Worm (Caenorhabditis elegans): Measurements from ENCODE around the gene W02A2.8.
A peak's percentile ranks its signal among the peaks of the same experiment; 100 is the strongest.

The W02A2.8 gene

ce11 chrIV:13389237-13389636 is 30.8 kb upstream of the W02A2.8 start:
- TF ChIP-seq Y116A8C.19 (tag; optimal IDR thresholded peaks at IDR 0.05; ENCODE audit: borderline replicate concordance), result no peak
- TF ChIP-seq lin-35 (GFP tag; optimal IDR thresholded peaks at IDR 0.05), result no peak
- no peak for TF ChIP-seq nhr-90 (tag; optimal IDR thresholded peaks at IDR 0.05; ENCODE audit: poor library complexity)
- TF ChIP-seq xbp-1 (tag; optimal IDR thresholded peaks at IDR 0.05), result no peak
- no peak for TF ChIP-seq swsn-7 (tag; optimal IDR thresholded peaks at IDR 0.05)
- TF ChIP-seq hlh-4 (tag; optimal IDR thresholded peaks at IDR 0.05), result no peak
- no peak for TF ChIP-seq lir-3 (tag; optimal IDR thresholded peaks at IDR 0.05; ENCODE audit: poor library complexity)
- no peak for TF ChIP-seq unc-62 (GFP tag; optimal IDR thresholded peaks at IDR 0.05)
- no peak for TF ChIP-seq ceh-90 (tag; optimal IDR thresholded peaks at IDR 0.05)
- no peak for TF ChIP-seq hpl-2 (GFP tag; optimal IDR thresholded peaks at IDR 0.05)
- no peak for TF ChIP-seq aly-2 (tag; optimal IDR thresholded peaks at IDR 0.05)
- TF ChIP-seq nhr-76 (tag; optimal IDR thresholded peaks at IDR 0.05), result no peak
- TF ChIP-seq hlh-17 (GFP tag; optimal IDR thresholded peaks at IDR 0.05; ENCODE audit: borderline replicate concordance), result no peak

ce11 chrIV:13388779-13389178 is 30.4 kb upstream of the W02A2.8 start:
- TF ChIP-seq snu-23 (GFP tag; optimal IDR thresholded peaks at IDR 0.05) (peak; percentile 17), unc-98 (GFP tag; IDR thresholded peaks at IDR 0.05) (no peak), ceh-82 (tag; optimal IDR thresholded peaks at IDR 0.05) (no peak), zip-4 (GFP tag; optimal IDR thresholded peaks at IDR 0.05) (no peak), ama-1 (optimal IDR thresholded peaks at IDR 0.05) (no peak), Y116A8C.19 (tag; optimal IDR thresholded peaks at IDR 0.05; ENCODE audit: borderline replicate concordance) (no peak), nhr-85 (tag) (peak; percentile 65), aly-2 (tag; optimal IDR thresholded peaks at IDR 0.05) (peak; percentile 47), nhr-71 (tag; optimal IDR thresholded peaks at IDR 0.05) (peak; percentile 42), tbx-2 (tag; optimal IDR thresholded peaks at IDR 0.05) (peak; percentile 12), nhr-20 (tag; optimal IDR thresholded peaks at IDR 0.05) (peak; percentile 3), nhr-47 (tag; optimal IDR thresholded peaks at IDR 0.05) (peak; percentile 16), nhr-90 (tag; optimal IDR thresholded peaks at IDR 0.05; ENCODE audit: poor library complexity) (peak; percentile 30)

- TF ChIP-seq snpc-4 (tag; optimal IDR thresholded peaks at IDR 0.05) (no peak), pax-3 (tag; optimal IDR thresholded peaks at IDR 0.05) (no peak), sox-4 (tag; optimal IDR thresholded peaks at IDR 0.05) (no peak), vab-15 (tag; optimal IDR thresholded peaks at IDR 0.05) (no peak), grh-1 (GFP tag; IDR thresholded peaks at IDR 0.05) (no peak), efl-1 (optimal IDR thresholded peaks at IDR 0.05) (no peak), efl-1 (GFP tag; optimal IDR thresholded peaks at IDR 0.05 in 1 of 2) (no peak), lin-39 (tag; optimal IDR thresholded peaks at IDR 0.05) (no peak), nhr-84 (tag; optimal IDR thresholded peaks at IDR 0.05) (no peak), nhr-11 (tag; optimal IDR thresholded peaks at IDR 0.05) (no peak), nhr-77 (tag; optimal IDR thresholded peaks at IDR 0.05) (no peak), egl-27 (tag; optimal IDR thresholded peaks at IDR 0.05) (no peak), lin-35 (GFP tag; optimal IDR thresholded peaks at IDR 0.05) (no peak), unc-130 (tag; optimal IDR thresholded peaks at IDR 0.05) (no peak), mab-9 (GFP tag; IDR thresholded peaks at IDR 0.05) (no peak)
Observed at ce11 chrIV:13386903-13387302, 28.5 kb upstream of the W02A2.8 start, which contains the start of gene lsm-3. Gene lsm-3, plus strand, starts transcription at chrIV:13387203.

- TF ChIP-seq rnt-1 (tag; optimal IDR thresholded peaks at IDR 0.05) (peak; percentile 85), sptf-1 (tag; optimal IDR thresholded peaks at IDR 0.05) (no peak), F16B12.6 (tag; optimal IDR thresholded peaks at IDR 0.05) (peak; percentile 19), fos-1 (tag; optimal IDR thresholded peaks at IDR 0.05) (peak; percentile 67), Y116A8C.19 (tag; optimal IDR thresholded peaks at IDR 0.05; ENCODE audit: borderline replicate concordance) (no peak), unc-30 (tag; optimal IDR thresholded peaks at IDR 0.05) (no peak), nhr-237 (tag; optimal IDR thresholded peaks at IDR 0.05) (no peak), C34B4.2 (tag; optimal IDR thresholded peaks at IDR 0.05) (no peak), mdl-1 (tag; optimal IDR thresholded peaks at IDR 0.05) (peak in 1 of 2 experiments; percentile 69), pax-3 (tag; optimal IDR thresholded peaks at IDR 0.05) (peak; percentile 31), ztf-4 (tag; optimal IDR thresholded peaks at IDR 0.05) (no peak), elt-2 (tag; optimal IDR thresholded peaks at IDR 0.05) (peak; percentile 12), lin-35 (GFP tag; optimal IDR thresholded peaks at IDR 0.05) (peak; percentile 78 to 87), grh-1 (GFP tag; IDR thresholded peaks at IDR 0.05) (0 out of 2 replicates have a peak, but pooled peaks have one; percentile 32), ceh-8 (GFP tag; optimal IDR thresholded peaks at IDR 0.05) (no peak), lir-3 (tag; optimal IDR thresholded peaks at IDR 0.05; ENCODE audit: poor library complexity) (peak; percentile 65), blmp-1 (tag; optimal IDR thresholded peaks at IDR 0.05) (peak; percentile 75), ceh-90 (tag; optimal IDR thresholded peaks at IDR 0.05) (no peak), nhr-77 (tag; optimal IDR thresholded peaks at IDR 0.05) (peak; percentile 41)
Observed at ce11 chrIV:13386043-13386442, 27.7 kb upstream of the W02A2.8 start, which contains the start of the genes Y62E10A.20, Y62E10A.23 and mdt-9. Gene Y62E10A.20, minus strand, starts transcription at chrIV:13386091. Gene Y62E10A.23, plus strand, starts transcription at chrIV:13386324. Gene mdt-9, plus strand, starts transcription at chrIV:13386380.

Measured in whole organism, L1 larva.